Worm (Caenorhabditis elegans) whole organism, L4 larva: ENCODE data around the gene sdc-2.

ENCODE experiments used
- F10B5.3 ChIP-seq: sonication (generic microtip); optimal IDR thresholded peaks from 2 replicates; lab custom pipeline; 2016; ENCODE audit warnings: mild to moderate bottlenecking, missing genetic modification characterization, missing compliant biosample characterization
- R02D3.7 ChIP-seq: fragments of 150-350 bp; sonication (generic microtip); optimal IDR thresholded peaks from 3 replicates; lab custom pipeline; 2014; ENCODE audit warnings: missing biosample characterization, missing genetic modification characterization
- T20F7.1 ChIP-seq: fragments of 200-800 bp; sonication (Bioruptor generic); optimal IDR thresholded peaks from 2 replicates; lab custom pipeline; 2018; ENCODE audit warnings: mild to moderate bottlenecking, missing genetic modification characterization, missing compliant biosample characterization
- aly-2 ChIP-seq: sonication (generic microtip); optimal IDR thresholded peaks from 2 replicates; lab custom pipeline; 2018; ENCODE audit warnings: missing biosample characterization, missing genetic modification characterization
- ama-1 ChIP-seq: fragments of 150-350 bp; optimal IDR thresholded peaks from 2 replicates; lab custom pipeline; 2014; ENCODE audit warnings: inconsistent platforms, mixed read lengths
- arid-1 ChIP-seq: fragments of 200-800 bp; sonication (Bioruptor generic); conservative IDR thresholded peaks from 2 replicates; pipeline ENCODE4 v1.3.6; 2022; ENCODE audit warnings: missing genetic modification reagents, missing genetic modification characterization, missing compliant biosample characterization
- ceh-44 ChIP-seq: fragments of 200-800 bp; sonication (Bioruptor generic); IDR thresholded peaks from 2 replicates; pipeline ENCODE4 v1.3.6; 2022; ENCODE audit warnings: missing genetic modification reagents, missing genetic modification characterization, missing compliant biosample characterization
- ces-1 ChIP-seq: fragments of 150-350 bp; sonication (generic microtip); optimal IDR thresholded peaks from 4 replicates; lab custom pipeline; 2014; ENCODE audit warnings: missing biosample characterization, missing genetic modification reagents, missing genetic modification characterization
- cey-2 ChIP-seq: sonication (generic microtip); optimal IDR thresholded peaks from 3 replicates; lab custom pipeline; 2017; ENCODE audit warnings: missing genetic modification characterization, mild to moderate bottlenecking, missing compliant biosample characterization, antibody characterized with exemption, borderline replicate concordance; ENCODE audit not compliant: insufficient read depth
- daf-16 ChIP-seq, 3 experiments: sonication (generic microtip); optimal IDR thresholded peaks; 2 replicates each; lab custom pipeline; 2016 to 2017; ENCODE audit warnings: missing genetic modification characterization in 3 of 3, missing genetic modification reagents in 3 of 3, mild to moderate bottlenecking in 2 of 3, missing compliant biosample characterization in 2 of 3, missing biosample characterization in 1 of 3, moderate library complexity in 1 of 3
- dmd-6 ChIP-seq: fragments of 200-800 bp; sonication (Bioruptor generic); IDR thresholded peaks from 2 replicates; pipeline ENCODE4 v1.3.6; 2022; ENCODE audit warnings: missing genetic modification reagents, missing genetic modification characterization, missing compliant biosample characterization
- dmd-9 ChIP-seq: fragments of 200-800 bp; sonication (Bioruptor generic); IDR thresholded peaks from 2 replicates; pipeline ENCODE4 v1.3.6; 2022; ENCODE audit warnings: missing genetic modification reagents, missing genetic modification characterization, missing compliant biosample characterization
- dpl-1 ChIP-seq: fragments of 150-350 bp; optimal IDR thresholded peaks from 2 replicates; lab custom pipeline; 2014; ENCODE audit warnings: missing biosample characterization, missing genetic modification reagents, missing genetic modification characterization
- dve-1 ChIP-seq: sonication (generic microtip); optimal IDR thresholded peaks from 2 replicates; lab custom pipeline; 2017; ENCODE audit warnings: antibody characterized with exemption, mild to moderate bottlenecking, missing genetic modification characterization, missing compliant biosample characterization; ENCODE audit not compliant: insufficient read depth
- hif-1 ChIP-seq, 2 experiments: sonication (generic microtip); optimal IDR thresholded peaks; 2 replicates each; lab custom pipeline; 2016 to 2017; ENCODE audit warnings: missing compliant biosample characterization in 2 of 2, missing genetic modification characterization in 2 of 2, missing genetic modification reagents in 2 of 2, missing genotype in 2 of 2, mild to moderate bottlenecking in 1 of 2
- hlh-11 ChIP-seq: fragments of 200-800 bp; sonication (Bioruptor generic); optimal IDR thresholded peaks from 2 replicates; lab custom pipeline; 2018; ENCODE audit warnings: mild to moderate bottlenecking, missing genetic modification characterization, missing compliant biosample characterization
- lim-7 ChIP-seq: fragments of 200-800 bp; sonication (Bioruptor generic); IDR thresholded peaks from 2 replicates; pipeline ENCODE4 v1.3.6; 2022; ENCODE audit warnings: missing genetic modification characterization, missing compliant biosample characterization
- lin-38 ChIP-seq: fragments of 200-800 bp; sonication (Bioruptor generic); IDR thresholded peaks from 2 replicates; pipeline ENCODE4 v1.3.6; 2022; ENCODE audit warnings: missing genetic modification reagents, missing genetic modification characterization, missing compliant biosample characterization
- mdl-1 ChIP-seq, 2 experiments: fragments of 150-350 bp in 1 of 2; sonication (generic microtip) in 1 of 2; optimal IDR thresholded peaks; 2 replicates each; lab custom pipeline; 2014 to 2017; ENCODE audit warnings: missing biosample characterization in 2 of 2, missing genetic modification characterization in 2 of 2
- mep-1 ChIP-seq: fragments of 150-350 bp; sonication (generic microtip); optimal IDR thresholded peaks from 3 replicates; lab custom pipeline; 2014; ENCODE audit warnings: missing biosample characterization, missing genetic modification characterization
- mxl-2 ChIP-seq: fragments of 200-800 bp; sonication (Bioruptor generic); conservative IDR thresholded peaks from 2 replicates; pipeline ENCODE4 v1.3.6; 2022; ENCODE audit warnings: missing genetic modification reagents, missing genetic modification characterization, missing compliant biosample characterization
- mxl-3 ChIP-seq: fragments of 200-800 bp; sonication (Bioruptor generic); optimal IDR thresholded peaks from 2 replicates; lab custom pipeline; 2018; ENCODE audit warnings: mild to moderate bottlenecking, missing genetic modification characterization, missing compliant biosample characterization
- nhr-25 ChIP-seq: sonication (generic microtip); optimal IDR thresholded peaks from 2 replicates; lab custom pipeline; 2017; ENCODE audit warnings: missing genetic modification characterization, mild to moderate bottlenecking, missing compliant biosample characterization, antibody characterized with exemption, moderate library complexity, borderline replicate concordance; ENCODE audit not compliant: insufficient read depth
- nhr-28 ChIP-seq: fragments of 150-350 bp; optimal IDR thresholded peaks from 2 replicates; lab custom pipeline; 2014; ENCODE audit warnings: missing biosample characterization, missing genetic modification characterization
- nhr-48 ChIP-seq: sonication (generic microtip); optimal IDR thresholded peaks from 2 replicates; lab custom pipeline; 2016; ENCODE audit warnings: mild to moderate bottlenecking, missing genetic modification characterization, missing compliant biosample characterization
- nhr-77 ChIP-seq: fragments of 150-350 bp; optimal IDR thresholded peaks from 2 replicates; lab custom pipeline; 2014; ENCODE audit warnings: missing biosample characterization, missing genetic modification characterization
- php-3 ChIP-seq: fragments of 200-800 bp; sonication (Bioruptor generic); IDR thresholded peaks from 2 replicates; pipeline ENCODE4 v1.3.6; 2022; ENCODE audit warnings: missing genetic modification reagents, missing genetic modification characterization, missing compliant biosample characterization
- pqm-1 ChIP-seq: sonication (generic microtip); optimal IDR thresholded peaks from 2 replicates; lab custom pipeline; 2017; ENCODE audit warnings: missing biosample characterization, missing genetic modification characterization
- set-16 ChIP-seq: fragments of 200-800 bp; sonication (Bioruptor generic); IDR thresholded peaks from 2 replicates; pipeline ENCODE4 v1.3.6; 2022; ENCODE audit warnings: missing genetic modification reagents, missing genetic modification characterization, missing compliant biosample characterization
- skn-1 ChIP-seq: fragments of 150-350 bp; optimal IDR thresholded peaks from 2 replicates; lab custom pipeline; 2014; ENCODE audit warnings: missing biosample characterization, missing genetic modification characterization
- tra-1 ChIP-seq: fragments of 200-800 bp; sonication (Bioruptor generic); IDR thresholded peaks from 2 replicates; pipeline ENCODE4 v1.3.6; 2022; ENCODE audit warnings: missing genetic modification reagents, missing genetic modification characterization, missing compliant biosample characterization
- unc-62 ChIP-seq, 3 experiments: fragments of 150-350 bp in 1 of 3; sonication (generic microtip); optimal IDR thresholded peaks in 2 of 3; peaks in 1 of 3; 1 replicate in 1 of 3; 2 replicates in 2 of 3; lab custom pipeline; 2014 to 2017; ENCODE audit warnings: missing biosample characterization in 3 of 3, missing genetic modification characterization in 3 of 3, missing genetic modification reagents in 3 of 3, missing genotype in 1 of 3
- vab-7 ChIP-seq: fragments of 200-800 bp; sonication (Bioruptor generic); IDR thresholded peaks from 2 replicates; pipeline ENCODE4 v1.3.6; 2022; ENCODE audit warnings: missing genetic modification reagents, missing genetic modification characterization, missing compliant biosample characterization
- zfp-3 ChIP-seq: fragments of 200-800 bp; sonication (Bioruptor generic); conservative IDR thresholded peaks from 2 replicates; pipeline ENCODE4 v1.3.6; 2022; ENCODE audit warnings: missing genetic modification reagents, missing genetic modification characterization, missing compliant biosample characterization
- zip-11 ChIP-seq: fragments of 200-800 bp; sonication (Bioruptor generic); IDR thresholded peaks from 2 replicates; pipeline ENCODE4 v1.3.6; 2022; ENCODE audit warnings: missing genetic modification characterization, missing compliant biosample characterization

Gene sdc-2

DNA sequence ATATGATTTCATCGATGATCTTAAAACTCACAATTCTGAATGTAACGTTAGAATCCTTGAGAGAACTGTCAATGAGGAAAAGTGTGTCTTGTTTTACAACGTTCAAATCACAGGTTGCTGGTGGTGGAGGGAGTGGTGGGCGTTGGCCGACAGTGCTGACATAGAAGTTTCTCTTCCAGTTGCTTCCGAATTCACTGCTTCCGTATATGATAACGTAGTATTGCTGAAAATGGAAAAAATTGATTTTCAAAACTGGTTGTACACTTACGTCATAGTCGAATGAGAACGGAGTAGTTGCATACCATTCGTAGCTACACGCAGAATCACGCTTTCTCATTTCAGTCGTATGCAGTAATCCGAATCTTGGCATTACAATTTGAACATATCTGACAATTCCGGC is 30.7 kb upstream of the sdc-2 start:
- TF ChIP-seq unc-62 (GFP tag; optimal IDR thresholded peaks at IDR 0.05 in 1 of 2; lab: Kevin White, UChicago) (peak in 1 of 2 experiments; percentile 93), unc-62 (tag; optimal IDR thresholded peaks at IDR 0.05; lab: Kevin White, UChicago) (no peak), mdl-1 (tag; optimal IDR thresholded peaks at IDR 0.05; lab: Kevin White, UChicago) (no peak)

ce11 chrX:11498871-11499270 is 23.6 kb upstream of the sdc-2 start:
- TF ChIP-seq hlh-11 (peak; percentile 7), dmd-9 (GFP tag; lab: Robert Waterston, UW) (no peak), dve-1 (peak; percentile 45), dmd-6 (peak; percentile 27; the same call in 1 of the 2 replicates), nhr-77 (tag; lab: Kevin White, UChicago) (peak; percentile 1), pqm-1 (tag; lab: Kevin White, UChicago) (peak; percentile 77), php-3 (GFP tag; lab: Robert Waterston, UW) (peak; percentile 84), T20F7.1 (no peak), daf-16 (GFP tag; optimal IDR thresholded peaks at IDR 0.05; lab: Kevin White, UChicago) (no peak), daf-16 (tag; optimal IDR thresholded peaks at IDR 0.05; lab: Kevin White, UChicago) (peak; percentile 35), nhr-28 (tag; lab: Kevin White, UChicago) (peak; percentile 88)

- TF ChIP-seq unc-62 (GFP tag; optimal IDR thresholded peaks at IDR 0.05 in 1 of 2; lab: Kevin White, UChicago), result peak in 1 of 2 experiments; percentile 72
- TF ChIP-seq unc-62 (tag; optimal IDR thresholded peaks at IDR 0.05; lab: Kevin White, UChicago), result no peak
- TF ChIP-seq tra-1 (GFP tag; lab: Robert Waterston, UW), result peak; percentile 43
- no peak for TF ChIP-seq R02D3.7
- TF ChIP-seq lin-38, result no peak
- TF ChIP-seq nhr-28 (tag; lab: Kevin White, UChicago), result peak; percentile 47
- TF ChIP-seq nhr-25 (tag; lab: Kevin White, UChicago), result no peak
- no peak for TF ChIP-seq nhr-48 (tag; lab: Kevin White, UChicago)
- no peak for TF ChIP-seq lim-7
- no peak for TF ChIP-seq aly-2
- no peak for TF ChIP-seq mep-1 (tag; lab: Kevin White, UChicago)
- TF ChIP-seq ceh-44 (GFP tag; lab: Robert Waterston, UW), result no peak
- TF ChIP-seq skn-1 (tag; lab: Kevin White, UChicago), result no peak
- peak; percentile 40 for TF ChIP-seq dve-1
- no peak for TF ChIP-seq arid-1 (GFP tag; lab: Robert Waterston, UW)
- peak; percentile 76 for TF ChIP-seq dmd-6
- peak; percentile 64; the same call in 1 of the 2 replicates for TF ChIP-seq php-3 (GFP tag; lab: Robert Waterston, UW)
- no peak for TF ChIP-seq nhr-77 (tag; lab: Kevin White, UChicago)
- TF ChIP-seq dpl-1 (GFP tag; lab: Kevin White, UChicago), result no peak
- no peak for TF ChIP-seq mdl-1 (tag; optimal IDR thresholded peaks at IDR 0.05; lab: Kevin White, UChicago)
- no peak for TF ChIP-seq ama-1
- TF ChIP-seq cey-2, result no peak
- TF ChIP-seq mxl-3 (GFP tag; lab: Kevin White, UChicago), result peak; percentile 50
- TF ChIP-seq hif-1 (tag; optimal IDR thresholded peaks at IDR 0.05; lab: Kevin White, UChicago), result no peak
- no peak for TF ChIP-seq F10B5.3
- no peak for TF ChIP-seq vab-7
- no peak for TF ChIP-seq zip-11 (GFP tag; lab: Robert Waterston, UW)
- no peak for TF ChIP-seq daf-16 (GFP tag; optimal IDR thresholded peaks at IDR 0.05; lab: Kevin White, UChicago)
- peak; percentile 18 for TF ChIP-seq daf-16 (tag; optimal IDR thresholded peaks at IDR 0.05; lab: Kevin White, UChicago)
- peak; percentile 82 for TF ChIP-seq pqm-1 (tag; lab: Kevin White, UChicago)
- TF ChIP-seq hlh-11, result peak; percentile 51
- no peak for TF ChIP-seq zfp-3 (GFP tag; lab: Robert Waterston, UW)
- no peak for TF ChIP-seq mxl-2 (GFP tag; lab: Robert Waterston, UW)
- TF ChIP-seq, all 104 proteins: peak for 10
Observed at ce11 chrX:11499738-11500137, 22.8 kb upstream of the sdc-2 start, which contains the start of gene T25C12.3. TSS of gene T25C12.3 (minus strand) at chrX:11499999.

- TF ChIP-seq php-3 (GFP tag; lab: Robert Waterston, UW) (0 out of 2 replicates have a peak, but pooled peaks have one; percentile 23), mep-1 (tag; lab: Kevin White, UChicago) (peak; percentile 7), dve-1 (peak; percentile 39), nhr-25 (tag; lab: Kevin White, UChicago) (no peak), dmd-6 (peak; percentile 41; the same call in 1 of the 2 replicates), ces-1 (GFP tag; lab: Kevin White, UChicago) (no peak), pqm-1 (tag; lab: Kevin White, UChicago) (peak; percentile 48), set-16 (GFP tag; lab: Robert Waterston, UW) (no peak), nhr-28 (tag; lab: Kevin White, UChicago) (peak; percentile 69), daf-16 (GFP tag; optimal IDR thresholded peaks at IDR 0.05; lab: Kevin White, UChicago) (no peak), daf-16 (tag; optimal IDR thresholded peaks at IDR 0.05; lab: Kevin White, UChicago) (peak; percentile 60)
Observed at ce11 chrX:11500589-11500988, 21.9 kb upstream of the sdc-2 start.
